Fruit fly (Drosophila melanogaster) whole organism, pupa: Measurements from ENCODE around the gene hd.

ENCODE experiments used
- CG10348 ChIP-seq: fragments of 200-800 bp; sonication (Bioruptor generic); IDR thresholded peaks from 2 replicates; pipeline ENCODE4 v1.3.6; 2022; ENCODE audit warnings: missing biosample characterization, missing genetic modification characterization
- CG12605 ChIP-seq: fragments of 200-800 bp; sonication (Bioruptor generic); IDR thresholded peaks from 2 replicates; pipeline ENCODE4 v1.3.6; 2022; ENCODE audit warnings: missing biosample characterization, missing genetic modification characterization
- CG13204 ChIP-seq: fragments of 200-800 bp; sonication (Bioruptor generic); optimal IDR thresholded peaks from 2 replicates; lab custom pipeline; 2018; ENCODE audit warnings: missing biosample characterization, mild to moderate bottlenecking, missing genetic modification characterization, moderate library complexity
- CG14655 ChIP-seq: fragments of 200-800 bp; sonication (Bioruptor generic); optimal IDR thresholded peaks from 3 replicates; lab custom pipeline; 2017; ENCODE audit warnings: mild to moderate bottlenecking, missing biosample characterization, missing genetic modification reagents, missing genetic modification characterization
- CG15710 ChIP-seq: fragments of 200-800 bp; sonication (Bioruptor generic); optimal IDR thresholded peaks from 2 replicates; lab custom pipeline; 2018; ENCODE audit warnings: missing biosample characterization, mild to moderate bottlenecking, missing genetic modification characterization, moderate library complexity
- CG17806 ChIP-seq: fragments of 200-800 bp; sonication (Bioruptor generic); optimal IDR thresholded peaks from 2 replicates; lab custom pipeline; 2018; ENCODE audit warnings: missing biosample characterization, mild to moderate bottlenecking, missing genetic modification characterization, moderate library complexity
- CG32121 ChIP-seq: fragments of 200-800 bp; sonication (Bioruptor generic); IDR thresholded peaks from 2 replicates; pipeline ENCODE4 v1.3.6; 2022; ENCODE audit warnings: missing biosample characterization, missing genetic modification characterization
- CG34367 ChIP-seq: fragments of 200-800 bp; sonication (Bioruptor generic); optimal IDR thresholded peaks from 2 replicates; lab custom pipeline; 2018; ENCODE audit warnings: missing biosample characterization, mild to moderate bottlenecking, missing genetic modification characterization
- CG4496 ChIP-seq: fragments of 200-800 bp; sonication (Bioruptor generic); IDR thresholded peaks from 3 replicates; pipeline ENCODE4 v1.3.6; 2022; ENCODE audit warnings: missing biosample characterization, missing genetic modification characterization
- CG8159 ChIP-seq: fragments of 200-800 bp; sonication (Bioruptor generic); optimal IDR thresholded peaks from 3 replicates; lab custom pipeline; 2018; ENCODE audit warnings: missing biosample characterization, mild to moderate bottlenecking, missing genetic modification characterization, moderate library complexity
- CG8301 ChIP-seq: fragments of 200-800 bp; sonication (Bioruptor generic); optimal IDR thresholded peaks from 2 replicates; lab custom pipeline; 2018; ENCODE audit warnings: missing biosample characterization, mild to moderate bottlenecking, missing genetic modification characterization
- CG9948 ChIP-seq: fragments of 200-800 bp; sonication (Bioruptor generic); optimal IDR thresholded peaks from 2 replicates; lab custom pipeline; 2018; ENCODE audit warnings: missing biosample characterization, mild to moderate bottlenecking, missing genetic modification characterization, moderate library complexity
- D1 ChIP-seq: fragments of 200-800 bp; sonication (Bioruptor generic); optimal IDR thresholded peaks from 2 replicates; lab custom pipeline; 2018; ENCODE audit warnings: missing biosample characterization, mild to moderate bottlenecking, missing genetic modification characterization, moderate library complexity
- EcR ChIP-seq: fragments of 200-800 bp; sonication (Bioruptor generic); optimal IDR thresholded peaks from 3 replicates; lab custom pipeline; 2019; ENCODE audit warnings: missing biosample characterization, missing genetic modification characterization, mild to moderate bottlenecking, moderate library complexity, missing genetic modification reagents
- Ets98B ChIP-seq: fragments of 200-800 bp; sonication (Bioruptor generic); IDR thresholded peaks from 2 replicates; pipeline ENCODE4 v1.3.6; 2022; ENCODE audit warnings: missing biosample characterization, missing genetic modification characterization
- Pif1A ChIP-seq: fragments of 200-800 bp; sonication (Bioruptor generic); optimal IDR thresholded peaks from 3 replicates; lab custom pipeline; 2016; ENCODE audit warnings: missing biosample characterization, missing genetic modification characterization
- Pif1B ChIP-seq: fragments of 200-800 bp; sonication (Bioruptor generic); optimal IDR thresholded peaks from 3 replicates; lab custom pipeline; 2016; ENCODE audit warnings: missing biosample characterization, missing genetic modification characterization
- Snoo ChIP-seq: fragments of 200-800 bp; sonication (Bioruptor generic); optimal IDR thresholded peaks from 3 replicates; lab custom pipeline; 2017; ENCODE audit warnings: missing biosample characterization, mild to moderate bottlenecking, missing genetic modification characterization, inconsistent platforms
- fd96Ca ChIP-seq: fragments of 200-800 bp; sonication (Bioruptor generic); IDR thresholded peaks from 3 replicates; pipeline ENCODE4 v1.3.6; 2022; ENCODE audit warnings: missing biosample characterization, missing genetic modification characterization
- gl ChIP-seq: fragments of 200-800 bp; sonication (Bioruptor generic); optimal IDR thresholded peaks from 2 replicates; lab custom pipeline; 2018; ENCODE audit warnings: missing biosample characterization, mild to moderate bottlenecking, missing genetic modification characterization
- rn ChIP-seq: fragments of 200-800 bp; sonication (Bioruptor generic); IDR thresholded peaks from 2 replicates; pipeline ENCODE4 v1.3.6; 2022; ENCODE audit warnings: missing biosample characterization, missing genetic modification characterization

hd gene

dm6 chr3R:5376612-5377011, 1.9 kb upstream of the hd start, which contains the start of gene 7B2:
7B2 (plus strand) TSS chr3R:5376780.
- TF ChIP-seq CG8301 (no peak), CG32121 (no peak), fd96Ca (no peak), EcR (GFP tag; lab: Kevin White, UChicago) (no peak), CG15710 (tag; lab: Kevin White, UChicago) (no peak), CG4496 (GFP tag; lab: Robert Waterston, UW) (no peak), Pif1A (no peak), Snoo (tag; lab: Kevin White, UChicago) (no peak), CG13204 (GFP tag; lab: Kevin White, UChicago) (no peak), rn (GFP tag; lab: Robert Waterston, UW) (no peak), Ets98B (no peak), CG17806 (tag; lab: Kevin White, UChicago) (no peak), CG34367 (no peak), CG12605 (GFP tag; lab: Robert Waterston, UW) (no peak), Pif1B (GFP tag; lab: Kevin White, UChicago) (no peak), CG14655 (no peak)

DNA sequence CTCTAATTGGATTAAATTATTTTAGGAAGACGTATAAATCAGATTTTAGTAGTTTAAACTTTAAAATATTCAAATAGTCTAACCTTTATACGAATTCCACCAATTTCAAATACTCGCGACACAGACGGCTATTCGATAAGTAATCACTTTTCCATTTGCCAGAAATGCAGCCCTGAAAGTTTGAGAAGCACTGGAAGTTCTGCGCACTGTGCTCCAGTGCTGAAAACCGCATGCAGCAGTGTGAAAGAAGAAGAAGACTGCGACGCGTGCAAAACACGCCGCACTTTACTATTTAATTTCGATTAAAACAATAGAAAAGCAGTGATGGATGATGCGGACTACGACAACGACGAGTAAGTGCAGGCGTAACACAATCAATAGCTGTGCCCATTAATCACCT, 3.2 kb downstream of the hd start, which contains the start of gene Polr2F:
Polr2F (plus strand) TSS at position 233 of the 400 bp plus-strand sequence.
- no peak for TF ChIP-seq Pif1B (GFP tag; lab: Kevin White, UChicago)
- peak; percentile 81 for TF ChIP-seq CG4496 (GFP tag; lab: Robert Waterston, UW)
- no peak for TF ChIP-seq Pif1A
- TF ChIP-seq CG13204 (GFP tag; lab: Kevin White, UChicago): no peak
- no peak for TF ChIP-seq CG8159 (tag; lab: Kevin White, UChicago)
- TF ChIP-seq D1 (tag; lab: Kevin White, UChicago): no peak
- TF ChIP-seq fd96Ca: peak; percentile 36; the same call in 1 of the 3 replicates
- TF ChIP-seq Snoo (tag; lab: Kevin White, UChicago): peak; percentile 60
- peak; percentile 17 for TF ChIP-seq CG9948
- no peak for TF ChIP-seq CG14655
- TF ChIP-seq rn (GFP tag; lab: Robert Waterston, UW): peak; percentile 33; the same call in 1 of the 2 replicates
- no peak for TF ChIP-seq gl
- 0 out of 2 replicates have a peak, but pooled peaks have one; percentile 10 for TF ChIP-seq CG10348 (GFP tag; lab: Robert Waterston, UW)
- TF ChIP-seq CG12605 (GFP tag; lab: Robert Waterston, UW): no peak
- TF ChIP-seq EcR (GFP tag; lab: Kevin White, UChicago): no peak
- TF ChIP-seq Ets98B: peak; percentile 66
- peak; percentile 40 for TF ChIP-seq CG17806 (tag; lab: Kevin White, UChicago)
- peak; percentile 45; the same call in 1 of the 2 replicates for TF ChIP-seq CG32121
- no peak for TF ChIP-seq CG8301
- peak; percentile 1 for TF ChIP-seq CG34367
- peak; percentile 54 for TF ChIP-seq CG15710 (tag; lab: Kevin White, UChicago)
- TF ChIP-seq, all 21 proteins: peak for 11

dm6 chr3R:5369490-5370001, 5.2 kb downstream of the hd start, which contains the start of the genes CG31542 and CG34277:
CG31542 (plus strand) TSS chr3R:5369540.
CG34277 (plus strand) TSS chr3R:5369540.
- TF ChIP-seq CG10348 (GFP tag; lab: Robert Waterston, UW) (no peak), Pif1A (no peak), gl (no peak), D1 (tag; lab: Kevin White, UChicago) (no peak), CG32121 (no peak), Pif1B (GFP tag; lab: Kevin White, UChicago) (no peak), CG8301 (no peak), Ets98B (no peak), CG34367 (no peak), Snoo (tag; lab: Kevin White, UChicago) (no peak), CG15710 (tag; lab: Kevin White, UChicago) (no peak), fd96Ca (no peak)

dm6 chr3R:5368170-5368781, 6.5 kb downstream of the hd start, which contains the start of gene Cerk:
Cerk (minus strand) TSS chr3R:5368306.
- TF ChIP-seq Ets98B (peak; percentile 11; the same call in 1 of the 2 replicates), CG14655 (no peak), CG32121 (no peak; the same call in 1 of the 2 replicates), CG17806 (tag; lab: Kevin White, UChicago) (no peak), D1 (tag; lab: Kevin White, UChicago) (no peak), CG8159 (tag; lab: Kevin White, UChicago) (peak; percentile 11), CG4496 (GFP tag; lab: Robert Waterston, UW) (peak; percentile 65), fd96Ca (peak; percentile 32; the same call in 1 of the 3 replicates), CG9948 (no peak)
- TF ChIP-seq, all 21 proteins: peak for 4

DNA sequence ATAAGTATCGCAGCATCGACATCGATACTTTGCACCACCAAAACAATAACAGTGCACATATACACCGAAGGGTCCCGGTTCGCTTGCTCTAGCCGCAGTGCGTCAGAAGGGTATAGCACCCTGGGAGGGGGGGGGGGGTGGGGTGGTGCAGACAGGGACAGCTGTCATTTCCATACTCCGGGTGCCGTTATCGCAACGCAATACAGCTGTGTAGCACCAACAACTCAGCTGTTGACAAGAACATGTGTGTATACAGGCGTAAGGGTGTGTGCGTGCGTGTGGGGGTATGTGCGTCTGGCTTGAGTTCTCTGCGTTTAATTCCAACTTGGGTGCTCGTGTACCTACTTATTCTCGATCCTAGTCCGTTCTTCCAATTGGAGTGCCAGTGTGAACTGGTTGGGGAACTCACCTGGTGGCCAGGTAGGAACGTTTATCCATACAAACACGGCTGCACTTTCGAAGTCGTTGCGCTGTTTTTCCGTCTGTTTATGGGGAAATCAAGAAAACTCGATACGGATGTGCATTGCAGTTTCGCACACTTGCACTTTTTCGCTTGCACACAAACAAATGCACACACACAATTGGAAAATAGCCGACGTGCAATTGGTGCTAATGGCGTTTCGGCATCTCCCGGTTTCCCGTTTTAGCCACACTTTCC, 7.1 kb downstream of the hd start:
- TF ChIP-seq CG12605 (GFP tag; lab: Robert Waterston, UW) (peak; percentile 50; the same call in 1 of the 2 replicates), CG13204 (GFP tag; lab: Kevin White, UChicago) (peak; percentile 73), EcR (GFP tag; lab: Kevin White, UChicago) (peak; percentile 86), gl (peak; percentile 31), CG4496 (GFP tag; lab: Robert Waterston, UW) (0 out of 3 replicates have a peak, but pooled peaks have one; percentile 19), CG9948 (no peak), CG17806 (tag; lab: Kevin White, UChicago) (no peak), CG32121 (no peak)
- TF ChIP-seq, all 21 proteins: peak for 5
